Fruit fly (Drosophila melanogaster) whole organism, embryonic: ENCODE data around the gene CG18586.
A peak's percentile ranks its signal among the peaks of the same experiment; 100 is the strongest.

Experiments
- ATbp ChIP-seq: fragments of 200-800 bp; sonication (Bioruptor generic); optimal IDR thresholded peaks from 2 replicates; lab custom pipeline; 2017; ENCODE audit warnings: missing biosample characterization, mild to moderate bottlenecking, missing genetic modification characterization, missing genetic modification reagents
- Adf1 ChIP-seq: fragments of 200-800 bp; sonication (Bioruptor generic); IDR thresholded peaks from 2 replicates; pipeline ENCODE4 v1.3.6; 2022; ENCODE audit warnings: missing biosample characterization, missing genetic modification characterization
- CG10543 ChIP-seq: fragments of 200-800 bp; sonication (Bioruptor generic); optimal IDR thresholded peaks from 3 replicates; lab custom pipeline; 2017; ENCODE audit warnings: missing biosample characterization, mild to moderate bottlenecking, missing genetic modification characterization, moderate library complexity
- CG10565 ChIP-seq: fragments of 200-800 bp; sonication (Bioruptor generic); optimal IDR thresholded peaks from 3 replicates; lab custom pipeline; 2016; ENCODE audit warnings: missing biosample characterization, mild to moderate bottlenecking, missing genetic modification characterization
- CG11504 ChIP-seq: fragments of 200-800 bp; sonication (Bioruptor generic); optimal IDR thresholded peaks from 3 replicates; lab custom pipeline; 2019; ENCODE audit warnings: missing biosample characterization, mild to moderate bottlenecking, missing genetic modification characterization, moderate library complexity
- CG12769 ChIP-seq: fragments of 200-800 bp; sonication (Bioruptor generic); optimal IDR thresholded peaks from 2 replicates; lab custom pipeline; 2019; ENCODE audit warnings: missing biosample characterization, mild to moderate bottlenecking, missing genetic modification characterization, moderate library complexity
- CG15011 ChIP-seq: fragments of 200-800 bp; sonication (Bioruptor generic); optimal IDR thresholded peaks from 3 replicates; lab custom pipeline; 2018; ENCODE audit warnings: missing biosample characterization, mild to moderate bottlenecking, missing genetic modification characterization
- CG15601 ChIP-seq: fragments of 200-800 bp; sonication (Bioruptor generic); optimal IDR thresholded peaks from 3 replicates; lab custom pipeline; 2019; ENCODE audit warnings: missing biosample characterization, mild to moderate bottlenecking, missing genetic modification characterization, moderate library complexity
- CG2712 ChIP-seq: fragments of 200-800 bp; optimal IDR thresholded peaks from 3 replicates; lab custom pipeline; 2019; ENCODE audit warnings: missing biosample characterization, mild to moderate bottlenecking, missing genetic modification characterization, moderate library complexity
- CG31224 ChIP-seq: fragments of 200-800 bp; sonication (Bioruptor generic); IDR thresholded peaks from 2 replicates; pipeline ENCODE4 v1.3.6; 2022; ENCODE audit warnings: missing biosample characterization, missing genetic modification characterization
- CG32767 ChIP-seq: fragments of 200-800 bp; sonication (Bioruptor generic); IDR thresholded peaks from 2 replicates; pipeline ENCODE4 v1.3.6; 2022; ENCODE audit warnings: missing biosample characterization, missing genetic modification characterization
- CG33557 ChIP-seq: fragments of 200-800 bp; sonication (Bioruptor generic); optimal IDR thresholded peaks from 2 replicates; lab custom pipeline; 2019; ENCODE audit warnings: missing biosample characterization, mild to moderate bottlenecking, missing genetic modification characterization, moderate library complexity
- CG4424 ChIP-seq: fragments of 200-800 bp; sonication (Bioruptor generic); optimal IDR thresholded peaks from 3 replicates; lab custom pipeline; 2016; ENCODE audit warnings: missing biosample characterization, missing genetic modification characterization
- CG4617 ChIP-seq: fragments of 200-800 bp; sonication (Bioruptor generic); optimal IDR thresholded peaks from 3 replicates; lab custom pipeline; 2016; ENCODE audit warnings: missing biosample characterization, missing genetic modification characterization, borderline replicate concordance
- CG4707 ChIP-seq: fragments of 200-800 bp; sonication (Bioruptor generic); optimal IDR thresholded peaks from 2 replicates; lab custom pipeline; 2018; ENCODE audit warnings: missing biosample characterization, mild to moderate bottlenecking, missing genetic modification characterization, moderate library complexity
- CG5180 ChIP-seq: fragments of 200-800 bp; sonication (Bioruptor generic); optimal IDR thresholded peaks from 3 replicates; lab custom pipeline; 2017; ENCODE audit warnings: missing biosample characterization, missing genetic modification characterization, mild to moderate bottlenecking, moderate library complexity, missing genetic modification reagents
- CG5245 ChIP-seq: fragments of 200-800 bp; sonication (Bioruptor generic); optimal IDR thresholded peaks from 3 replicates; lab custom pipeline; 2016; ENCODE audit warnings: missing biosample characterization, missing genetic modification characterization
- CG6791 ChIP-seq: fragments of 200-800 bp; sonication (Bioruptor generic); IDR thresholded peaks from 3 replicates; pipeline ENCODE4 v1.3.6; 2022; ENCODE audit warnings: missing biosample characterization, missing genetic modification characterization; ENCODE audit not compliant: partially characterized antibody
- CG8290 ChIP-seq, 3 experiments: fragments of 200-800 bp; sonication (Bioruptor generic); optimal IDR thresholded peaks; 2 replicates each; lab custom pipeline; 2016 to 2019; ENCODE audit warnings: missing biosample characterization in 3 of 3, missing genetic modification characterization in 3 of 3, mild to moderate bottlenecking in 2 of 3, moderate library complexity in 1 of 3
- Deaf1 ChIP-seq: fragments of 200-800 bp; optimal IDR thresholded peaks from 3 replicates; lab custom pipeline; 2019; ENCODE audit warnings: missing biosample characterization, mild to moderate bottlenecking, missing genetic modification characterization, moderate library complexity
- HHEX ChIP-seq: fragments of 200-800 bp; sonication (Bioruptor generic); optimal IDR thresholded peaks from 3 replicates; lab custom pipeline; 2017; ENCODE audit warnings: missing biosample characterization, mild to moderate bottlenecking, missing genetic modification characterization, missing genetic modification reagents
- HLH4C ChIP-seq: fragments of 200-800 bp; sonication (Bioruptor generic); IDR thresholded peaks from 3 replicates; pipeline ENCODE4 v1.3.6; 2022; ENCODE audit warnings: missing biosample characterization, missing genetic modification characterization; ENCODE audit not compliant: partially characterized antibody
- HLH54F ChIP-seq: fragments of 200-800 bp; sonication (Bioruptor generic); optimal IDR thresholded peaks from 3 replicates; lab custom pipeline; 2016; ENCODE audit warnings: missing biosample characterization, missing genetic modification characterization
- Hsf ChIP-seq: fragments of 200-800 bp; sonication (Bioruptor generic); optimal IDR thresholded peaks from 3 replicates; lab custom pipeline; 2016; ENCODE audit warnings: missing biosample characterization, missing genetic modification characterization
- Kr ChIP-seq: fragments of 200-800 bp; sonication (Bioruptor generic); optimal IDR thresholded peaks from 2 replicates; lab custom pipeline; 2017; ENCODE audit warnings: missing biosample characterization, mild to moderate bottlenecking, missing genetic modification characterization
- Max ChIP-seq: fragments of 200-800 bp; sonication (Bioruptor generic); optimal IDR thresholded peaks from 2 replicates; lab custom pipeline; 2016; ENCODE audit warnings: missing biosample characterization, mild to moderate bottlenecking, missing genetic modification characterization
- Mes4 ChIP-seq: fragments of 200-800 bp; sonication (Bioruptor generic); optimal IDR thresholded peaks from 2 replicates; lab custom pipeline; 2016; ENCODE audit warnings: missing biosample characterization, missing genetic modification characterization
- Nf-YB ChIP-seq: fragments of 200-800 bp; sonication (Bioruptor generic); optimal IDR thresholded peaks from 3 replicates; lab custom pipeline; 2019; ENCODE audit warnings: missing biosample characterization, mild to moderate bottlenecking, missing genetic modification characterization, moderate library complexity
- Nf-YC ChIP-seq: fragments of 200-800 bp; optimal IDR thresholded peaks from 3 replicates; lab custom pipeline; 2019; ENCODE audit warnings: missing biosample characterization, mild to moderate bottlenecking, missing genetic modification characterization, moderate library complexity
- Scr ChIP-seq: fragments of 200-800 bp; sonication (Bioruptor generic); IDR thresholded peaks from 2 replicates; pipeline ENCODE4 v1.3.6; 2022; ENCODE audit warnings: missing biosample characterization, missing genetic modification characterization; ENCODE audit not compliant: partially characterized antibody
- Vsx1 ChIP-seq: fragments of 200-800 bp; sonication (Bioruptor generic); optimal IDR thresholded peaks from 2 replicates; lab custom pipeline; 2017; ENCODE audit warnings: missing biosample characterization, mild to moderate bottlenecking, missing genetic modification characterization, missing genetic modification reagents
- bowl ChIP-seq: fragments of 200-800 bp; sonication (Bioruptor generic); IDR thresholded peaks from 2 replicates; pipeline ENCODE4 v1.3.6; 2022; ENCODE audit warnings: missing biosample characterization, missing genetic modification characterization
- chinmo ChIP-seq: fragments of 200-800 bp; sonication (Bioruptor generic); IDR thresholded peaks from 4 replicates; pipeline ENCODE4 v1.3.6; 2022; ENCODE audit warnings: missing biosample characterization, missing genetic modification characterization; ENCODE audit not compliant: partially characterized antibody
- crol ChIP-seq: fragments of 200-800 bp; sonication (Bioruptor generic); IDR thresholded peaks from 2 replicates; pipeline ENCODE4 v1.3.6; 2022; ENCODE audit warnings: missing biosample characterization, missing genetic modification characterization
- cwo ChIP-seq: fragments of 200-800 bp; sonication (Bioruptor generic); optimal IDR thresholded peaks from 3 replicates; lab custom pipeline; 2017; ENCODE audit warnings: missing biosample characterization, missing genetic modification characterization, mild to moderate bottlenecking, moderate library complexity, missing genetic modification reagents
- dpn ChIP-seq, 2 experiments: fragments of 200-800 bp; sonication (Bioruptor generic); optimal IDR thresholded peaks; 3 replicates each; lab custom pipeline; 2016; ENCODE audit warnings: missing biosample characterization in 2 of 2, missing genetic modification characterization in 2 of 2
- exex ChIP-seq: fragments of 200-800 bp; sonication (Bioruptor generic); optimal IDR thresholded peaks from 4 replicates; lab custom pipeline; 2018; ENCODE audit warnings: missing biosample characterization, mild to moderate bottlenecking, missing genetic modification characterization, moderate library complexity
- ftz-f1 ChIP-seq: fragments of 200-800 bp; sonication (Bioruptor generic); optimal IDR thresholded peaks from 2 replicates; lab custom pipeline; 2016; ENCODE audit warnings: missing biosample characterization, missing genetic modification characterization
- her ChIP-seq: fragments of 200-800 bp; sonication (Bioruptor generic); optimal IDR thresholded peaks from 2 replicates; lab custom pipeline; 2016; ENCODE audit warnings: missing biosample characterization, missing genetic modification characterization
- kay ChIP-seq: fragments of 200-800 bp; sonication (Bioruptor generic); optimal IDR thresholded peaks from 2 replicates; lab custom pipeline; 2016; ENCODE audit warnings: missing biosample characterization, missing genetic modification characterization
- ken ChIP-seq: fragments of 200-800 bp; sonication (Bioruptor generic); IDR thresholded peaks from 3 replicates; pipeline ENCODE4 v1.3.6; 2022; ENCODE audit warnings: missing biosample characterization, missing genetic modification characterization
- knrl ChIP-seq: fragments of 200-800 bp; sonication (Bioruptor generic); IDR thresholded peaks from 3 replicates; pipeline ENCODE4 v1.3.6; 2022; ENCODE audit warnings: missing biosample characterization, missing genetic modification characterization; ENCODE audit not compliant: partially characterized antibody
- lab ChIP-seq: fragments of 200-800 bp; sonication (Bioruptor generic); optimal IDR thresholded peaks from 3 replicates; lab custom pipeline; 2017; ENCODE audit warnings: missing biosample characterization, missing genetic modification characterization, mild to moderate bottlenecking, moderate library complexity, missing genetic modification reagents
- odd ChIP-seq: fragments of 200-800 bp; sonication (Bioruptor generic); optimal IDR thresholded peaks from 2 replicates; lab custom pipeline; 2017; ENCODE audit warnings: missing biosample characterization, mild to moderate bottlenecking, missing genetic modification characterization
- salm ChIP-seq: fragments of 200-800 bp; sonication (Bioruptor generic); optimal IDR thresholded peaks from 2 replicates; lab custom pipeline; 2018; ENCODE audit warnings: missing biosample characterization, mild to moderate bottlenecking, missing genetic modification characterization
- sd ChIP-seq: fragments of 200-800 bp; sonication (Bioruptor generic); optimal IDR thresholded peaks from 3 replicates; lab custom pipeline; 2018; ENCODE audit warnings: missing biosample characterization, mild to moderate bottlenecking, missing genetic modification characterization, moderate library complexity
- sens ChIP-seq: fragments of 200-800 bp; sonication (Bioruptor generic); peaks from one replicate; lab custom pipeline; 2016; ENCODE audit warnings: missing biosample characterization, missing genetic modification characterization
- sob ChIP-seq: fragments of 200-800 bp; sonication (Bioruptor generic); IDR thresholded peaks from 2 replicates; pipeline ENCODE4 v1.3.6; 2022; ENCODE audit warnings: missing biosample characterization, missing genetic modification characterization
- z ChIP-seq: fragments of 200-800 bp; sonication (Bioruptor generic); IDR thresholded peaks from 3 replicates; pipeline ENCODE4 v1.3.6; 2022; ENCODE audit warnings: missing biosample characterization, missing genetic modification characterization

Gene CG18586

DNA sequence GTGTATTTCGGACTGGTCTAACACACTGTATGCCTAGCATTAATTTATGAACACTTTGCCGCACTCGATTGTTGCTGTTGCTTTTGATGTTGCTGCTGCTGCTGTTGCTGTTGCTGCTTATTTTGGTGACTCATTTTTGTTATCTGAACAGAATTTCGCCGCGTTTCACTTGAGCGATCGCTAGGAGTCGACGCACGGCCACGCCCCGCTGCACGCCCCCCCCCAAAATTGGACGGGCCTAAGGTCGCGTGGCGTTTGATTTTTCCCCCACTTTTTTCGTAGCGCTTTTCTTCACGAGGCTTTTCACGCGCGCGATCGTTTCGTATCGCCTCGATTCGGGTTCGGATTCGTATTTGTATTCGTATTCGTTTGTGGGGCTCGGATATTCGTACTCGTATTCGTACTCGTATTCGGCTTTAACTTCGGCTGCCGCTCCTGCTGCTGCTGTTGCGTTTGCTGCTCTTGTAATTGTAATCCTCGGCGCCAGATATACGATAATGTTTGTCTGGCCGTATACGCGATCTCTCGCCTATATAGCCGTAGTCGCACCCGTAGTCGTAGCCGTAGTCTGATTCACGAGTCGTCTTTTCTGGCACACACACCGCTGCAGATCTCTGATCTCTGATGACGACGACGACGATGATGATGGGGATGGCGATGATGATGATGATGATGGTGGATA lies 29.1 kb upstream of the CG18586 start (continued):
- peak; percentile 3 for TF ChIP-seq odd (GFP tag; lab: Kevin White, UChicago)
- TF ChIP-seq CG4617 (GFP tag; lab: Kevin White, UChicago) = no peak
- TF ChIP-seq chinmo (GFP tag; lab: Robert Waterston, UW) = peak; percentile 62; the same call in 1 of the 4 replicates
- TF ChIP-seq CG11504 (tag; lab: Kevin White, UChicago) = peak; percentile 11
- no peak for TF ChIP-seq HHEX
- TF ChIP-seq ftz-f1 (GFP tag; lab: Kevin White, UChicago) = peak; percentile 15
- no peak for TF ChIP-seq ATbp (GFP tag; lab: Kevin White, UChicago)
- peak; percentile 99 for TF ChIP-seq Deaf1 (tag; lab: Kevin White, UChicago)
- peak; percentile 65 for TF ChIP-seq crol
- no peak for TF ChIP-seq CG10565 (GFP tag; lab: Kevin White, UChicago)
- peak; percentile 59 for TF ChIP-seq z (GFP tag; lab: Robert Waterston, UW)
- peak; percentile 59 for TF ChIP-seq CG5180 (GFP tag; lab: Kevin White, UChicago)
- TF ChIP-seq sob = peak; percentile 18; the same call in 1 of the 2 replicates
- TF ChIP-seq CG31224 = no peak
- peak; percentile 3 for TF ChIP-seq CG33557
- TF ChIP-seq sd = peak; percentile 0
- 0 out of 2 replicates have a peak, but pooled peaks have one; percentile 28 for TF ChIP-seq Adf1 (GFP tag; lab: Robert Waterston, UW)
- peak; percentile 28 for TF ChIP-seq Nf-YC (tag; lab: Kevin White, UChicago)
- no peak for TF ChIP-seq ken (GFP tag; lab: Robert Waterston, UW)
- TF ChIP-seq exex (tag; lab: Kevin White, UChicago) = no peak
- peak; percentile 55 for TF ChIP-seq CG12769 (tag; lab: Kevin White, UChicago)
- TF ChIP-seq CG10543 (GFP tag; lab: Kevin White, UChicago) = peak; percentile 46
- peak; percentile 29 for TF ChIP-seq cwo (GFP tag; lab: Kevin White, UChicago)
- no peak for TF ChIP-seq knrl (GFP tag; lab: Robert Waterston, UW)
- TF ChIP-seq kay (GFP tag; lab: Kevin White, UChicago) = peak; percentile 17
- no peak for TF ChIP-seq Max (GFP tag; lab: Kevin White, UChicago)
- no peak for TF ChIP-seq CG15011
- no peak for TF ChIP-seq bowl (GFP tag; lab: Robert Waterston, UW)
- peak; percentile 47; the same call in 1 of the 3 replicates for TF ChIP-seq CG6791 (GFP tag; lab: Robert Waterston, UW)
- TF ChIP-seq Mes4 (GFP tag; lab: Kevin White, UChicago) = no peak
- TF ChIP-seq CG5245 (GFP tag; lab: Kevin White, UChicago) = no peak
- no peak for TF ChIP-seq CG4707 (GFP tag; lab: Kevin White, UChicago)
- 0 out of 3 replicates have a peak, but pooled peaks have one; percentile 1 for TF ChIP-seq HLH4C
- TF ChIP-seq lab (GFP tag; lab: Kevin White, UChicago) = peak; percentile 8
- TF ChIP-seq sens (GFP tag; lab: Kevin White, UChicago) = peak; percentile 62

DNA sequence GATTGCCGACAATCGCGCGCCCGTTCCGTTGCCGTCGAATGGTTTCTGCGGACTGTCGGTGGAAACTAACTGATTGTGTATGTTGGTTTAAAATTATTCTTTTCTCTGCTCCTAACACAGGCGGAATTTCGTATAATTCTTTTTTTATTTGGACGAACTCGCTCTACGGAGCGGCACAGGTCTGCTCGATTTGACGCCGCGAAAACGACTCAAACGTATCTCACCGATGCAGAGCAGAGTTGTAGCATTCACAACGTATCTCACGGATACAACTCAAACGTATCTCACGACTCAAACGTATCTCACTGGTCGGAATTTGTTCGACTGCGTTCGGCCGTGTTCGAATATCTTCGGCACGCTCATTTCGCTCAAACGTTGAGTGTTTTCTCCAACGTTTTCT lies 27.6 kb upstream of the CG18586 start, which contains the start of gene vn:
Gene vn (minus strand): TSS at position 199 of the 400 bp plus-strand sequence.
- peak; percentile 90 for TF ChIP-seq Nf-YB (GFP tag; lab: Kevin White, UChicago)
- no peak for TF ChIP-seq CG8290 (GFP tag; optimal IDR thresholded peaks at IDR 0.05; lab: Kevin White, UChicago)
- peak in 1 of 2 experiments; percentile 52 for TF ChIP-seq CG8290 (tag; optimal IDR thresholded peaks at IDR 0.05; lab: Kevin White, UChicago)
- TF ChIP-seq Kr (GFP tag; lab: Kevin White, UChicago) = no peak
- peak; percentile 14 for TF ChIP-seq CG2712 (tag; lab: Kevin White, UChicago)
- peak; percentile 50; the same call in 1 of the 2 replicates for TF ChIP-seq Scr (GFP tag; lab: Robert Waterston, UW)
- no peak for TF ChIP-seq Vsx1
- TF ChIP-seq HLH54F (GFP tag; lab: Kevin White, UChicago) = no peak
- TF ChIP-seq salm = no peak
- no peak for TF ChIP-seq CG32767
- no peak for TF ChIP-seq CG4424 (GFP tag; lab: Kevin White, UChicago)
- no peak for TF ChIP-seq Hsf (GFP tag; lab: Kevin White, UChicago)
- TF ChIP-seq dpn (GFP tag; optimal IDR thresholded peaks at IDR 0.05; lab: Kevin White, UChicago) = no peak
- peak; percentile 49 for TF ChIP-seq sens (GFP tag; lab: Kevin White, UChicago)
- TF ChIP-seq CG15601 (tag; lab: Kevin White, UChicago) = no peak
- peak; percentile 10 for TF ChIP-seq her
